4 fruit fly cellular contexts compared by ENCODE assay signal in genomic region chr3R:8922617-8923242, dm6.
A peak's percentile ranks its signal among the peaks of the same experiment; 100 is the strongest.
TF ChIP-seq lines count a peak whose summit lies in the region.

No protein-coding gene starts in this region.

- TF ChIP-seq CTCF in whole organism, embryonic (GFP tag; optimal IDR thresholded peaks at IDR 0.05; lab: Kevin White, UChicago) = no peak

TF ChIP-seq in whole organism, embryonic, 481 proteins besides CTCF, POLR2A, EP300 and RAD21 (continues in another document):
- TF ChIP-seq CG9727 (GFP tag; optimal IDR thresholded peaks at IDR 0.05; lab: Kevin White, UChicago) = peak; percentile 13
- TF ChIP-seq CG12236 (GFP tag; optimal IDR thresholded peaks at IDR 0.05; lab: Kevin White, UChicago) = peak; percentile 4
- 0 out of 2 replicates have a peak, but pooled peaks have one; percentile 15 for TF ChIP-seq sisA (GFP tag; IDR thresholded peaks at IDR 0.05; lab: Robert Waterston, UW)
- no peak for TF ChIP-seq CG34376 (GFP tag; optimal IDR thresholded peaks at IDR 0.05; lab: Kevin White, UChicago)
- no peak for TF ChIP-seq twi (tag; optimal IDR thresholded peaks at IDR 0.05; lab: Kevin White, UChicago)
- no peak for TF ChIP-seq usp (GFP tag; optimal IDR thresholded peaks at IDR 0.05; lab: Kevin White, UChicago)
- TF ChIP-seq ind (GFP tag; optimal IDR thresholded peaks at IDR 0.05; lab: Kevin White, UChicago) = peak; percentile 13
- TF ChIP-seq CG11695 (GFP tag; IDR thresholded peaks at IDR 0.05; lab: Robert Waterston, UW) = peak; percentile 40; the same call in 1 of the 3 replicates
- TF ChIP-seq otp (GFP tag; IDR thresholded peaks at IDR 0.05; lab: Robert Waterston, UW) = no peak
- peak; percentile 59; the same call in 1 of the 2 replicates for TF ChIP-seq Xrp1 (GFP tag; IDR thresholded peaks at IDR 0.05; lab: Robert Waterston, UW)
- no peak for TF ChIP-seq CG4360 (GFP tag; IDR thresholded peaks at IDR 0.05; lab: Robert Waterston, UW)
- peak; percentile 21 for TF ChIP-seq Ssrp (tag; optimal IDR thresholded peaks at IDR 0.05; lab: Kevin White, UChicago)
- no peak for TF ChIP-seq dysf (GFP tag; IDR thresholded peaks at IDR 0.05; lab: Robert Waterston, UW)
- TF ChIP-seq CG6813 (GFP tag; optimal IDR thresholded peaks at IDR 0.05; lab: Kevin White, UChicago) = peak; percentile 6
- TF ChIP-seq CG2875 (GFP tag; optimal IDR thresholded peaks at IDR 0.05; lab: Kevin White, UChicago) = peak; percentile 20
- no peak for TF ChIP-seq Dfd (GFP tag; optimal IDR thresholded peaks at IDR 0.05; lab: Kevin White, UChicago)
- no peak for TF ChIP-seq HmgD (GFP tag; optimal IDR thresholded peaks at IDR 0.05; lab: Kevin White, UChicago)
- no peak for TF ChIP-seq sob (GFP tag; IDR thresholded peaks at IDR 0.05; lab: Robert Waterston, UW)
- peak; percentile 18 for TF ChIP-seq trem (tag; optimal IDR thresholded peaks at IDR 0.05; lab: Kevin White, UChicago)
- peak; percentile 25 for TF ChIP-seq az2 (GFP tag; optimal IDR thresholded peaks at IDR 0.05; lab: Kevin White, UChicago)
- peak; percentile 46 for TF ChIP-seq dmrt11E (tag; optimal IDR thresholded peaks at IDR 0.05; lab: Kevin White, UChicago)
- no peak for TF ChIP-seq NC2α (GFP tag; optimal IDR thresholded peaks at IDR 0.05; lab: Kevin White, UChicago)
- no peak for TF ChIP-seq CG17361 (GFP tag; IDR thresholded peaks at IDR 0.05; lab: Robert Waterston, UW)

TF ChIP-seq in whole organism, prepupa, 60 proteins besides CTCF, POLR2A, EP300 and RAD21 (continues in another document):
- peak; percentile 63 for TF ChIP-seq acj6 (GFP tag; optimal IDR thresholded peaks at IDR 0.05; lab: Kevin White, UChicago)
- peak; percentile 39 for TF ChIP-seq Hr4 (GFP tag; optimal IDR thresholded peaks at IDR 0.05; lab: Kevin White, UChicago)
- peak; percentile 85 for TF ChIP-seq Eip78C (GFP tag; lab: Kevin White, UChicago)
- peak; percentile 22 for TF ChIP-seq CG7368 (GFP tag; optimal IDR thresholded peaks at IDR 0.05; lab: Kevin White, UChicago)
- TF ChIP-seq net (GFP tag; optimal IDR thresholded peaks at IDR 0.05; lab: Kevin White, UChicago) = peak; percentile 8
- peak; percentile 36 for TF ChIP-seq Blimp-1 (GFP tag; optimal IDR thresholded peaks at IDR 0.05; lab: Kevin White, UChicago)
- TF ChIP-seq CG15336 (GFP tag; IDR thresholded peaks at IDR 0.05; lab: Robert Waterston, UW) = peak; percentile 37; the same call in 1 of the 2 replicates
- peak; percentile 79 for TF ChIP-seq CG6163 (GFP tag; IDR thresholded peaks at IDR 0.05; lab: Robert Waterston, UW)
- TF ChIP-seq OdsH (GFP tag; optimal IDR thresholded peaks at IDR 0.05; lab: Kevin White, UChicago) = peak; percentile 51
- TF ChIP-seq topi (GFP tag; optimal IDR thresholded peaks at IDR 0.05; lab: Kevin White, UChicago) = peak; percentile 12
- TF ChIP-seq CG6276 (GFP tag; optimal IDR thresholded peaks at IDR 0.05; lab: Kevin White, UChicago) = peak; percentile 9
- no peak for TF ChIP-seq fkh (GFP tag; optimal IDR thresholded peaks at IDR 0.05; lab: Kevin White, UChicago)
- no peak for TF ChIP-seq CG8632 (GFP tag; optimal IDR thresholded peaks at IDR 0.05; lab: Kevin White, UChicago)
- TF ChIP-seq CG10669 (GFP tag; optimal IDR thresholded peaks at IDR 0.05; lab: Kevin White, UChicago) = peak; percentile 84
- no peak for TF ChIP-seq Ets21C (GFP tag; optimal IDR thresholded peaks at IDR 0.05; lab: Kevin White, UChicago)
- TF ChIP-seq CG11762 (GFP tag; optimal IDR thresholded peaks at IDR 0.05; lab: Kevin White, UChicago; ENCODE audit: insufficient read depth) = peak; percentile 28
- TF ChIP-seq Gug (GFP tag; IDR thresholded peaks at IDR 0.05; lab: Robert Waterston, UW) = peak; percentile 79
- no peak for TF ChIP-seq Hr38 (GFP tag; optimal IDR thresholded peaks at IDR 0.05; lab: Kevin White, UChicago)
- no peak for TF ChIP-seq cyc (GFP tag; optimal IDR thresholded peaks at IDR 0.05; lab: Kevin White, UChicago)
- peak; percentile 71 for TF ChIP-seq Ets96B (tag; optimal IDR thresholded peaks at IDR 0.05; lab: Kevin White, UChicago)
- TF ChIP-seq svp (GFP tag; lab: Kevin White, UChicago) = no peak
- TF ChIP-seq CG1621 (tag; optimal IDR thresholded peaks at IDR 0.05; lab: Kevin White, UChicago) = peak; percentile 57
- peak; percentile 26; the same call in 1 of the 3 replicates for TF ChIP-seq eg (GFP tag; IDR thresholded peaks at IDR 0.05; lab: Robert Waterston, UW)
- TF ChIP-seq Lpt (GFP tag; optimal IDR thresholded peaks at IDR 0.05; lab: Kevin White, UChicago) = peak; percentile 83

TF ChIP-seq in whole organism, pupa, 21 proteins besides CTCF, POLR2A, EP300 and RAD21:
- TF ChIP-seq Pif1B (GFP tag; optimal IDR thresholded peaks at IDR 0.05; lab: Kevin White, UChicago) = peak; percentile 46
- no peak for TF ChIP-seq Ets98B (GFP tag; IDR thresholded peaks at IDR 0.05; lab: Robert Waterston, UW)
- TF ChIP-seq CG13204 (GFP tag; optimal IDR thresholded peaks at IDR 0.05; lab: Kevin White, UChicago) = peak; percentile 53
- peak; percentile 54 for TF ChIP-seq EcR (GFP tag; optimal IDR thresholded peaks at IDR 0.05; lab: Kevin White, UChicago)
- TF ChIP-seq CG10348 (GFP tag; IDR thresholded peaks at IDR 0.05; lab: Robert Waterston, UW) = no peak
- no peak for TF ChIP-seq fd96Ca (GFP tag; IDR thresholded peaks at IDR 0.05; lab: Robert Waterston, UW)
- TF ChIP-seq gl (tag; optimal IDR thresholded peaks at IDR 0.05; lab: Kevin White, UChicago) = peak; percentile 49
- peak; percentile 91 for TF ChIP-seq CG17806 (tag; optimal IDR thresholded peaks at IDR 0.05; lab: Kevin White, UChicago)
- peak; percentile 39 for TF ChIP-seq CG34367 (tag; optimal IDR thresholded peaks at IDR 0.05; lab: Kevin White, UChicago)
- 0 out of 2 replicates have a peak, but pooled peaks have one; percentile 26 for TF ChIP-seq CG32121 (GFP tag; IDR thresholded peaks at IDR 0.05; lab: Robert Waterston, UW)
- TF ChIP-seq CG12605 (GFP tag; IDR thresholded peaks at IDR 0.05; lab: Robert Waterston, UW) = peak; percentile 31; the same call in 1 of the 2 replicates
- peak; percentile 90 for TF ChIP-seq CG9948 (tag; optimal IDR thresholded peaks at IDR 0.05; lab: Kevin White, UChicago)
- TF ChIP-seq CG8301 (tag; optimal IDR thresholded peaks at IDR 0.05; lab: Kevin White, UChicago) = peak; percentile 49
- peak; percentile 78; the same call in 2 of the 3 replicates for TF ChIP-seq CG4496 (GFP tag; IDR thresholded peaks at IDR 0.05; lab: Robert Waterston, UW)
- TF ChIP-seq Snoo (tag; optimal IDR thresholded peaks at IDR 0.05; lab: Kevin White, UChicago) = no peak
- peak; percentile 66 for TF ChIP-seq CG8159 (tag; optimal IDR thresholded peaks at IDR 0.05; lab: Kevin White, UChicago)
- TF ChIP-seq Pif1A (GFP tag; optimal IDR thresholded peaks at IDR 0.05; lab: Kevin White, UChicago) = peak; percentile 63
- TF ChIP-seq CG14655 (GFP tag; optimal IDR thresholded peaks at IDR 0.05; lab: Kevin White, UChicago) = peak; percentile 89
- peak; percentile 36 for TF ChIP-seq CG15710 (tag; optimal IDR thresholded peaks at IDR 0.05; lab: Kevin White, UChicago)
- TF ChIP-seq D1 (tag; optimal IDR thresholded peaks at IDR 0.05; lab: Kevin White, UChicago) = peak; percentile 83
- TF ChIP-seq rn (GFP tag; IDR thresholded peaks at IDR 0.05; lab: Robert Waterston, UW) = no peak

TF ChIP-seq in whole organism, wandering third instar larva, 38 proteins besides CTCF, POLR2A, EP300 and RAD21:
- TF ChIP-seq Vsx2 (GFP tag; optimal IDR thresholded peaks at IDR 0.05; lab: Kevin White, UChicago; ENCODE audit: partially characterized antibody) (no peak), Rel (GFP tag; optimal IDR thresholded peaks at IDR 0.05; lab: Kevin White, UChicago) (no peak), Rel (tag; optimal IDR thresholded peaks at IDR 0.05; lab: Kevin White, UChicago) (peak; percentile 17), ey (GFP tag; optimal IDR thresholded peaks at IDR 0.05; lab: Kevin White, UChicago) (peak; percentile 4), psq (GFP tag; optimal IDR thresholded peaks at IDR 0.05; lab: Kevin White, UChicago) (peak; percentile 64)
TF ChIP-seq in whole organism, wandering third instar larva: peak in this region for 3.

Comparison
In these comparisons a context has a peak if more than half of its experiments do, and no peak if none do; other contexts are left out.
1. Of the 7 proteins assayed by ChIP-seq in both whole organism, embryonic and whole organism, prepupa: peak only in whole organism, embryonic: Sox102F; only in whole organism, prepupa: Hr39 and Lpt; in both: Blimp-1 and Gug; in neither: 2.